Worm (Caenorhabditis elegans) whole organism, L3 larva: Measurements from ENCODE around the gene sax-2.

Experiments
- ama-1 ChIP-seq: fragments of 150-350 bp; optimal IDR thresholded peaks from 2 replicates; lab custom pipeline; 2018
- lsy-12 ChIP-seq: sonication (generic microtip); optimal IDR thresholded peaks from 2 replicates; lab custom pipeline; 2016; ENCODE audit warnings: mild to moderate bottlenecking, missing genetic modification characterization, missing compliant biosample characterization
- pqm-1 ChIP-seq: fragments of 150-350 bp; optimal IDR thresholded peaks from 2 replicates; lab custom pipeline; 2017; ENCODE audit warnings: missing biosample characterization, missing genetic modification characterization, inconsistent platforms
- ztf-11 ChIP-seq: fragments of 150-350 bp; optimal IDR thresholded peaks from 2 replicates; lab custom pipeline; 2014; ENCODE audit warnings: missing biosample characterization, missing genetic modification characterization

DNA sequence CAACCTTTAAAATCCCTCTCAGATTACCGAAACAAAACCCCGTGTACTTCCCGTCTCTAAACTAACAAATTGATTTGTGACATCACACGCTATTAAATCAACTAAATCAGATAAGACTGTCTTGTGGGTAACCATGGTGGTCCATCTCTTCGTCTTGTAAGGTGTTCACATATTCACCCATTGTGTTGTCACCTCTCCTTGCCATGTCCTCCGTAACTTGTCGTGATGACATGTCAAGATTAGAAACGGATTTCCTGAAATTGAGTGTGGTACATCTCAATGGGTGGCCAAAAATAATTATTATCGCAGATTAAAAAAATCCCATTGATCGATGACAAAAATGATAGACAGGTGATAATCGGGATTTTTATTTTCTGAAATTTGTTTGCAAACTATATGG lies 14.9 kb downstream of the sax-2 start:
- TF ChIP-seq pqm-1 (tag; lab: Kevin White, UChicago) (no peak), ama-1 (lab: Kevin White, UChicago) (no peak), ztf-11 (tag; lab: Kevin White, UChicago) (no peak), lsy-12 (tag; lab: Kevin White, UChicago) (no peak)
